Worm (Caenorhabditis elegans) whole organism, L4 larva: Measurements from ENCODE around the gene Y73B6BL.288.

Source experiments
- F26F4.8 ChIP-seq: fragments of 200-800 bp; sonication (Bioruptor generic); conservative IDR thresholded peaks from 2 replicates; pipeline ENCODE4 v1.3.6; 2022; ENCODE audit warnings: missing genetic modification characterization, missing compliant biosample characterization
- F44E2.7 ChIP-seq: fragments of 200-800 bp; sonication (Bioruptor generic); IDR thresholded peaks from 2 replicates; pipeline ENCODE4 v2.1.2; 2022; ENCODE audit warnings: missing genetic modification characterization, missing compliant biosample characterization
- F49E8.2 ChIP-seq: sonication (generic microtip); optimal IDR thresholded peaks from 2 replicates; lab custom pipeline; 2016; ENCODE audit warnings: missing compliant biosample characterization, mild to moderate bottlenecking, missing genetic modification characterization, borderline replicate concordance
- R02D3.7 ChIP-seq: fragments of 150-350 bp; sonication (generic microtip); optimal IDR thresholded peaks from 3 replicates; lab custom pipeline; 2014; ENCODE audit warnings: missing biosample characterization, missing genetic modification characterization
- T20F7.1 ChIP-seq: fragments of 200-800 bp; sonication (Bioruptor generic); optimal IDR thresholded peaks from 2 replicates; lab custom pipeline; 2018; ENCODE audit warnings: mild to moderate bottlenecking, missing genetic modification characterization, missing compliant biosample characterization
- T26A8.4 ChIP-seq: fragments of 200-800 bp; sonication (Bioruptor generic); IDR thresholded peaks from 2 replicates; pipeline ENCODE4 v1.3.6; 2022; ENCODE audit warnings: missing genetic modification characterization, missing compliant biosample characterization
- Y48G9A.11 ChIP-seq: fragments of 200-800 bp; sonication (Bioruptor generic); IDR thresholded peaks from 2 replicates; pipeline ENCODE4 v1.3.6; 2022; ENCODE audit warnings: missing genetic modification reagents, missing genetic modification characterization, missing compliant biosample characterization
- Y5F2A.4 ChIP-seq: fragments of 200-800 bp; sonication (Bioruptor generic); optimal IDR thresholded peaks from 2 replicates; lab custom pipeline; 2018; ENCODE audit warnings: mild to moderate bottlenecking, missing genetic modification characterization, missing compliant biosample characterization
- ZK546.5 ChIP-seq, 2 experiments: sonication (generic microtip); optimal IDR thresholded peaks; 2 replicates each; lab custom pipeline; 2017; ENCODE audit warnings: missing biosample characterization in 2 of 2, missing genetic modification characterization in 2 of 2
- aly-2 ChIP-seq: sonication (generic microtip); optimal IDR thresholded peaks from 2 replicates; lab custom pipeline; 2018; ENCODE audit warnings: missing biosample characterization, missing genetic modification characterization
- attf-4 ChIP-seq: sonication (generic microtip); optimal IDR thresholded peaks from 3 replicates; lab custom pipeline; 2017; ENCODE audit warnings: missing biosample characterization, missing genetic modification characterization
- ceh-28 ChIP-seq: fragments of 150-350 bp; optimal IDR thresholded peaks from 2 replicates; lab custom pipeline; 2014; ENCODE audit warnings: missing biosample characterization, missing genetic modification reagents, missing genetic modification characterization
- ceh-32 ChIP-seq: sonication (generic microtip); optimal IDR thresholded peaks from 2 replicates; lab custom pipeline; 2016; ENCODE audit warnings: mild to moderate bottlenecking, missing genetic modification characterization, missing compliant biosample characterization; ENCODE audit not compliant: poor library complexity
- ceh-62 ChIP-seq: sonication (generic microtip); optimal IDR thresholded peaks from 2 replicates; lab custom pipeline; 2017; ENCODE audit warnings: missing biosample characterization, missing genetic modification characterization
- ceh-82 ChIP-seq: sonication (generic microtip); optimal IDR thresholded peaks from 2 replicates; lab custom pipeline; 2017; ENCODE audit warnings: missing biosample characterization, missing genetic modification characterization
- ces-1 ChIP-seq: fragments of 150-350 bp; sonication (generic microtip); optimal IDR thresholded peaks from 4 replicates; lab custom pipeline; 2014; ENCODE audit warnings: missing biosample characterization, missing genetic modification reagents, missing genetic modification characterization
- cey-2 ChIP-seq: sonication (generic microtip); optimal IDR thresholded peaks from 3 replicates; lab custom pipeline; 2017; ENCODE audit warnings: missing genetic modification characterization, mild to moderate bottlenecking, missing compliant biosample characterization, antibody characterized with exemption, borderline replicate concordance; ENCODE audit not compliant: insufficient read depth
- daf-12 ChIP-seq: fragments of 150-350 bp; optimal IDR thresholded peaks from 2 replicates; lab custom pipeline; 2014; ENCODE audit warnings: missing biosample characterization, missing genetic modification reagents, missing genetic modification characterization
- daf-19 ChIP-seq: fragments of 200-800 bp; sonication (Bioruptor generic); conservative IDR thresholded peaks from 2 replicates; pipeline ENCODE4 v1.3.6; 2022; ENCODE audit warnings: missing genetic modification characterization, missing compliant biosample characterization
- daf-8 ChIP-seq: fragments of 200-800 bp; sonication (Bioruptor generic); IDR thresholded peaks from 2 replicates; pipeline ENCODE4 v1.3.6; 2022; ENCODE audit warnings: missing genetic modification characterization, missing compliant biosample characterization
- dmd-8 ChIP-seq: fragments of 200-800 bp; sonication (Bioruptor generic); IDR thresholded peaks from 2 replicates; pipeline ENCODE4 v1.3.6; 2022; ENCODE audit warnings: missing genetic modification characterization, missing compliant biosample characterization
- dmd-9 ChIP-seq: fragments of 200-800 bp; sonication (Bioruptor generic); IDR thresholded peaks from 2 replicates; pipeline ENCODE4 v1.3.6; 2022; ENCODE audit warnings: missing genetic modification reagents, missing genetic modification characterization, missing compliant biosample characterization
- dve-1 ChIP-seq: sonication (generic microtip); optimal IDR thresholded peaks from 2 replicates; lab custom pipeline; 2017; ENCODE audit warnings: antibody characterized with exemption, mild to moderate bottlenecking, missing genetic modification characterization, missing compliant biosample characterization; ENCODE audit not compliant: insufficient read depth
- egl-43 ChIP-seq: fragments of 200-800 bp; sonication (Bioruptor generic); IDR thresholded peaks from 2 replicates; pipeline ENCODE4 v1.3.6; 2022; ENCODE audit warnings: missing genetic modification reagents, missing genetic modification characterization, missing compliant biosample characterization
- fkh-10 ChIP-seq: fragments of 150-350 bp; optimal IDR thresholded peaks from 2 replicates; lab custom pipeline; 2014; ENCODE audit warnings: missing biosample characterization, missing genetic modification reagents, missing genetic modification characterization
- fos-1 ChIP-seq: fragments of 150-350 bp; optimal IDR thresholded peaks from 2 replicates; lab custom pipeline; 2014; ENCODE audit warnings: missing biosample characterization, missing genetic modification characterization
- jun-1 ChIP-seq: fragments of 150-350 bp; optimal IDR thresholded peaks from 2 replicates; lab custom pipeline; 2014; ENCODE audit warnings: missing biosample characterization, missing genetic modification reagents, missing genetic modification characterization
- lin-1 ChIP-seq: fragments of 200-800 bp; sonication (Bioruptor generic); IDR thresholded peaks from 2 replicates; pipeline ENCODE4 v1.3.6; 2022; ENCODE audit warnings: missing genetic modification reagents, missing genetic modification characterization, missing compliant biosample characterization
- lin-15B ChIP-seq: fragments of 150-350 bp; sonication (generic microtip); optimal IDR thresholded peaks from 3 replicates; lab custom pipeline; 2014; ENCODE audit warnings: missing biosample characterization, missing genetic modification characterization
- lin-29 ChIP-seq: fragments of 200-800 bp; sonication (Bioruptor generic); IDR thresholded peaks from 2 replicates; pipeline ENCODE4 v1.3.6; 2022; ENCODE audit warnings: missing genetic modification reagents, missing genetic modification characterization, missing compliant biosample characterization
- mep-1 ChIP-seq: fragments of 150-350 bp; sonication (generic microtip); optimal IDR thresholded peaks from 3 replicates; lab custom pipeline; 2014; ENCODE audit warnings: missing biosample characterization, missing genetic modification characterization
- nhr-10 ChIP-seq: fragments of 150-350 bp; optimal IDR thresholded peaks from 2 replicates; lab custom pipeline; 2014; ENCODE audit warnings: missing biosample characterization, missing genetic modification characterization
- nhr-11 ChIP-seq: fragments of 150-350 bp; optimal IDR thresholded peaks from 2 replicates; lab custom pipeline; 2014; ENCODE audit warnings: missing biosample characterization, missing genetic modification characterization
- nhr-237 ChIP-seq: sonication (generic microtip); optimal IDR thresholded peaks from 2 replicates; lab custom pipeline; 2017; ENCODE audit warnings: missing biosample characterization, missing genetic modification characterization
- nhr-25 ChIP-seq: sonication (generic microtip); optimal IDR thresholded peaks from 2 replicates; lab custom pipeline; 2017; ENCODE audit warnings: missing genetic modification characterization, mild to moderate bottlenecking, missing compliant biosample characterization, antibody characterized with exemption, moderate library complexity, borderline replicate concordance; ENCODE audit not compliant: insufficient read depth
- nhr-48 ChIP-seq: sonication (generic microtip); optimal IDR thresholded peaks from 2 replicates; lab custom pipeline; 2016; ENCODE audit warnings: mild to moderate bottlenecking, missing genetic modification characterization, missing compliant biosample characterization
- nhr-6 ChIP-seq: fragments of 150-350 bp; optimal IDR thresholded peaks from 2 replicates; lab custom pipeline; 2014; ENCODE audit warnings: missing biosample characterization, missing genetic modification characterization
- pha-4 ChIP-seq, 2 experiments: fragments of 150-350 bp in 1 of 2; fragments of 200-800 bp in 1 of 2; sonication (Bioruptor generic) in 1 of 2; IDR thresholded peaks in 1 of 2; optimal IDR thresholded peaks in 1 of 2; 2 replicates each; pipeline versions ENCODE4 v1.3.6 to Lab custom; 2014 to 2022; ENCODE audit warnings: missing genetic modification characterization in 2 of 2, missing genetic modification reagents in 2 of 2, missing biosample characterization in 1 of 2, missing compliant biosample characterization in 1 of 2
- php-3 ChIP-seq: fragments of 200-800 bp; sonication (Bioruptor generic); IDR thresholded peaks from 2 replicates; pipeline ENCODE4 v1.3.6; 2022; ENCODE audit warnings: missing genetic modification reagents, missing genetic modification characterization, missing compliant biosample characterization
- rbr-2 ChIP-seq: sonication (generic microtip); optimal IDR thresholded peaks from 2 replicates; lab custom pipeline; 2016; ENCODE audit warnings: missing genotype, missing genetic modification characterization, missing compliant biosample characterization
- saeg-2 ChIP-seq: fragments of 200-800 bp; sonication (Bioruptor generic); IDR thresholded peaks from 2 replicates; pipeline ENCODE4 v1.3.6; 2022; ENCODE audit warnings: missing genetic modification reagents, missing genetic modification characterization, missing compliant biosample characterization
- set-16 ChIP-seq: fragments of 200-800 bp; sonication (Bioruptor generic); IDR thresholded peaks from 2 replicates; pipeline ENCODE4 v1.3.6; 2022; ENCODE audit warnings: missing genetic modification reagents, missing genetic modification characterization, missing compliant biosample characterization
- skn-1 ChIP-seq: fragments of 150-350 bp; optimal IDR thresholded peaks from 2 replicates; lab custom pipeline; 2014; ENCODE audit warnings: missing biosample characterization, missing genetic modification characterization
- snpc-1.2 ChIP-seq: fragments of 200-800 bp; sonication (Bioruptor generic); IDR thresholded peaks from 2 replicates; pipeline ENCODE4 v1.3.6; 2022; ENCODE audit warnings: missing genetic modification reagents, missing genetic modification characterization, missing compliant biosample characterization
- tag-97 ChIP-seq: fragments of 200-800 bp; sonication (Bioruptor generic); IDR thresholded peaks from 2 replicates; pipeline ENCODE4 v1.3.6; 2022; ENCODE audit warnings: missing genetic modification characterization, missing compliant biosample characterization
- tra-1 ChIP-seq: fragments of 200-800 bp; sonication (Bioruptor generic); IDR thresholded peaks from 2 replicates; pipeline ENCODE4 v1.3.6; 2022; ENCODE audit warnings: missing genetic modification reagents, missing genetic modification characterization, missing compliant biosample characterization
- unc-130 ChIP-seq: sonication (generic microtip); optimal IDR thresholded peaks from 2 replicates; lab custom pipeline; 2016; ENCODE audit warnings: missing genetic modification reagents, missing genetic modification characterization, missing compliant biosample characterization
- unc-39 ChIP-seq: sonication (generic microtip); optimal IDR thresholded peaks from 2 replicates; lab custom pipeline; 2017; ENCODE audit warnings: missing biosample characterization, missing genetic modification characterization
- vab-7 ChIP-seq: fragments of 200-800 bp; sonication (Bioruptor generic); IDR thresholded peaks from 2 replicates; pipeline ENCODE4 v1.3.6; 2022; ENCODE audit warnings: missing genetic modification reagents, missing genetic modification characterization, missing compliant biosample characterization
- zag-1 ChIP-seq: fragments of 150-350 bp; optimal IDR thresholded peaks from 2 replicates; lab custom pipeline; 2014; ENCODE audit warnings: missing biosample characterization, missing genetic modification characterization

Y73B6BL.288 gene

ce11 chrIV:6323654-6324224 lies 18.6 kb downstream of the Y73B6BL.288 start, which contains the start of gene sqd-1 (continued):
- TF ChIP-seq Y48G9A.11 (GFP tag; lab: Robert Waterston, UW) (peak; percentile 87), ceh-82 (tag; lab: Kevin White, UChicago) (peak; percentile 24), aly-2 (tag; lab: Kevin White, UChicago) (no peak), fos-1 (tag; lab: Kevin White, UChicago) (peak; percentile 53), ZK546.5 (tag; optimal IDR thresholded peaks at IDR 0.05; lab: Kevin White, UChicago) (peak; percentile 100), nhr-10 (peak; percentile 25), attf-4 (no peak), nhr-11 (peak; percentile 95), snpc-1.2 (peak; percentile 96), ceh-62 (tag; lab: Kevin White, UChicago) (no peak), tag-97 (GFP tag; lab: Robert Waterston, UW) (no peak), daf-12 (no peak), F26F4.8 (no peak), dmd-9 (GFP tag; lab: Robert Waterston, UW) (peak; percentile 95), fkh-10 (GFP tag; lab: Kevin White, UChicago) (peak; percentile 80), Y5F2A.4 (GFP tag; lab: Kevin White, UChicago) (peak; percentile 72), dmd-8 (GFP tag; lab: Robert Waterston, UW) (peak; percentile 53; the same call in 1 of the 2 replicates), php-3 (peak; percentile 76; the same call in 1 of the 2 replicates), F49E8.2 (peak; percentile 87), rbr-2 (tag; lab: Kevin White, UChicago) (peak; percentile 95), lin-29 (peak; percentile 85), mep-1 (tag; lab: Kevin White, UChicago) (peak; percentile 96), jun-1 (tag; lab: Kevin White, UChicago) (peak; percentile 88), T26A8.4 (peak; percentile 98), unc-130 (GFP tag; lab: Kevin White, UChicago) (peak; percentile 86), zag-1 (peak; percentile 0), skn-1 (tag; lab: Kevin White, UChicago) (no peak), cey-2 (tag; lab: Kevin White, UChicago) (no peak), F44E2.7 (no peak), lin-1 (GFP tag; lab: Robert Waterston, UW) (peak; percentile 95), saeg-2 (peak; percentile 86), nhr-25 (tag; lab: Kevin White, UChicago) (peak; percentile 84), dve-1 (tag; lab: Kevin White, UChicago) (peak; percentile 99), set-16 (GFP tag; lab: Robert Waterston, UW) (peak; percentile 78), egl-43 (GFP tag; lab: Robert Waterston, UW) (peak; percentile 91), vab-7 (GFP tag; lab: Robert Waterston, UW) (peak; percentile 90), nhr-6 (peak; percentile 93), lin-15B (tag; lab: Kevin White, UChicago) (peak; percentile 56), T20F7.1 (peak; percentile 86), daf-8 (no peak), R02D3.7 (tag; lab: Kevin White, UChicago) (peak; percentile 46), tra-1 (peak; percentile 93), daf-19 (GFP tag; lab: Robert Waterston, UW) (no peak), pha-4 (GFP tag; IDR thresholded peaks at IDR 0.05; lab: Robert Waterston, UW) (peak; percentile 92), pha-4 (tag; optimal IDR thresholded peaks at IDR 0.05; lab: Kevin White, UChicago) (no peak), ceh-28 (tag; lab: Kevin White, UChicago) (no peak), unc-39 (tag; lab: Kevin White, UChicago) (no peak), nhr-48 (peak; percentile 87), ceh-32 (tag; lab: Kevin White, UChicago) (peak; percentile 79), ces-1 (GFP tag; lab: Kevin White, UChicago) (peak; percentile 52), nhr-237 (tag; lab: Kevin White, UChicago) (no peak)
